Worm (Caenorhabditis elegans) whole organism, L3 larva: ENCODE measurements around the gene srw-90.

Experiments used
- ZK546.5 ChIP-seq: sonication (generic microtip); optimal IDR thresholded peaks from 2 replicates; lab custom pipeline; 2017; ENCODE audit warnings: missing biosample characterization, missing genetic modification characterization
- ceh-9 ChIP-seq: sonication (generic microtip); optimal IDR thresholded peaks from 2 replicates; lab custom pipeline; 2018; ENCODE audit warnings: missing biosample characterization, missing genetic modification characterization
- fkh-10 ChIP-seq: sonication (generic microtip); optimal IDR thresholded peaks from 2 replicates; lab custom pipeline; 2017; ENCODE audit warnings: missing biosample characterization, missing genetic modification reagents, missing genetic modification characterization
- lin-39 ChIP-seq: fragments of 150-350 bp; optimal IDR thresholded peaks from 2 replicates; lab custom pipeline; 2018; ENCODE audit warnings: missing biosample characterization, missing genetic modification reagents, missing genetic modification characterization
- mdl-1 ChIP-seq: fragments of 150-350 bp; optimal IDR thresholded peaks from 2 replicates; lab custom pipeline; 2014; ENCODE audit warnings: missing biosample characterization, missing genetic modification characterization
- nhr-77 ChIP-seq: fragments of 150-350 bp; optimal IDR thresholded peaks from 2 replicates; lab custom pipeline; 2014; ENCODE audit warnings: missing biosample characterization, missing genetic modification characterization
- pha-4 ChIP-seq: fragments of 150-350 bp; optimal IDR thresholded peaks from 2 replicates; lab custom pipeline; 2014; ENCODE audit warnings: missing biosample characterization, missing genetic modification reagents, missing genetic modification characterization
- sea-2 ChIP-seq: fragments of 150-350 bp; sonication (generic microtip); optimal IDR thresholded peaks from 4 replicates; lab custom pipeline; 2014; ENCODE audit warnings: missing biosample characterization, missing genetic modification reagents, missing genetic modification characterization
- unc-62 ChIP-seq: fragments of 150-350 bp; sonication (generic microtip); optimal IDR thresholded peaks from 4 replicates; lab custom pipeline; 2014; ENCODE audit warnings: missing biosample characterization, missing genetic modification reagents, missing genetic modification characterization
- zag-1 ChIP-seq: fragments of 150-350 bp; optimal IDR thresholded peaks from 2 replicates; lab custom pipeline; 2014; ENCODE audit warnings: missing biosample characterization, missing genetic modification characterization
- ztf-11 ChIP-seq: fragments of 150-350 bp; optimal IDR thresholded peaks from 2 replicates; lab custom pipeline; 2014; ENCODE audit warnings: missing biosample characterization, missing genetic modification characterization

- TF ChIP-seq zag-1 (tag; lab: Kevin White, UChicago): no peak
- no peak for TF ChIP-seq ztf-11 (tag; lab: Kevin White, UChicago)
- TF ChIP-seq sea-2 (GFP tag; lab: Kevin White, UChicago): no peak
- TF ChIP-seq pha-4 (tag; lab: Kevin White, UChicago): no peak
- no peak for TF ChIP-seq lin-39 (tag; lab: Kevin White, UChicago)
- no peak for TF ChIP-seq unc-62 (GFP tag; lab: Kevin White, UChicago)
- no peak for TF ChIP-seq fkh-10 (GFP tag; lab: Kevin White, UChicago)
- TF ChIP-seq nhr-77 (tag; lab: Kevin White, UChicago): no peak
- TF ChIP-seq ZK546.5 (tag; lab: Kevin White, UChicago): no peak
- TF ChIP-seq mdl-1 (tag; lab: Kevin White, UChicago): no peak
- TF ChIP-seq ceh-9 (tag; lab: Kevin White, UChicago): no peak
These were observed 39.2 kb downstream of the srw-90 start, which contains the start of gene srab-25 for ce11 chrV:1741074-1741473.
